Worm (Caenorhabditis elegans): Measurements from ENCODE around the gene R160.5.
A peak's percentile ranks its signal among the peaks of the same experiment; 100 is the strongest.

The R160.5 gene

DNA sequence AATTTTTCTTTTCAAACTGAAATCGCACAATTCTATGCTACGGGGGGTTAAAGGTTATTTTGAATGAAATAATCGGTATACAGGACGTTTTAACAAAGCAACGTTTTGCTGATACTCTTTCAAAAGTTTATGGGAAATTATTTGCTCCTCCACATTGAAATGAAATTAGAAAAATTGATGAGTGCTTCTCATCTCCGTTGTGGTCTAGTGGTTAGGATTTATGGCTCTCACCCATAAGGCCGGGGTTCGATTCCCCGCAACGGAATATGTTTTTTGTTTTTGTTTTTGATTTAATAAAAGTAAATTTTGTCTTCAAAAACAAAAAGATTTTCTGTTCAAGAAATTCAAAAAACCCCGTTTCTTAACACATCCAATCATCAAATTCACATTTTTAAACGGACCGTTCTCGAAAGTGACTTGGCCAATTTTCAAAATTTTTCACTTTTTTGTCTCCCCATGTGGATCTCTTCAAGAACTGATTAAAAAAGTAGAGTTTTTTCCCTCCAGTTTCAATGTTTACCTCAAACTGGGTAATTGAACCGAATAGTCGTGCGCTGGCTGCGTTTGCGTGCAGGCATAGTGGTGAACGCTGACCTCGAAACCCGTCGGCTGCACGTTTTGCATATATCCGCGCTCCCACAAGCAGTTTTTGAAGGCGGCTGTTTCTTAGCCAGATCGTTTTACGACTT, 39.1 kb upstream of the R160.5 start:
- 0 out of 2 replicates have a peak, but pooled peaks have one; percentile 43 for TF ChIP-seq F26F4.8 (GFP tag; conservative IDR thresholded peaks at IDR 0.05)
- no peak for TF ChIP-seq nhr-6 (tag; optimal IDR thresholded peaks at IDR 0.05)
- no peak for TF ChIP-seq F37D6.2 (tag; optimal IDR thresholded peaks at IDR 0.05)
- no peak for TF ChIP-seq madf-5 (GFP tag; IDR thresholded peaks at IDR 0.05)
- TF ChIP-seq lir-3 (tag; optimal IDR thresholded peaks at IDR 0.05): no peak
- no peak for TF ChIP-seq aha-1 (tag)
- no peak for TF ChIP-seq ama-1 (optimal IDR thresholded peaks at IDR 0.05)
- TF ChIP-seq lin-1 (GFP tag; IDR thresholded peaks at IDR 0.05): peak; percentile 11; the same call in 1 of the 2 replicates
- no peak for TF ChIP-seq lsy-2 (tag; optimal IDR thresholded peaks at IDR 0.05)
- no peak for TF ChIP-seq ceh-28 (tag; optimal IDR thresholded peaks at IDR 0.05)
- no peak for TF ChIP-seq lin-13 (GFP tag; optimal IDR thresholded peaks at IDR 0.05)
- no peak for TF ChIP-seq nhr-237 (tag; optimal IDR thresholded peaks at IDR 0.05)
- TF ChIP-seq nhr-11 (tag; optimal IDR thresholded peaks at IDR 0.05): no peak
- TF ChIP-seq aly-2 (tag; optimal IDR thresholded peaks at IDR 0.05): no peak
- peak in 1 of 2 experiments; percentile 4 for TF ChIP-seq daf-16 (GFP tag; optimal IDR thresholded peaks at IDR 0.05)
- no peak for TF ChIP-seq daf-16 (tag; optimal IDR thresholded peaks at IDR 0.05)
- TF ChIP-seq zfp-3 (GFP tag; conservative IDR thresholded peaks at IDR 0.05): peak; percentile 49; the same call in 1 of the 2 replicates
- no peak for TF ChIP-seq cey-2 (tag; optimal IDR thresholded peaks at IDR 0.05; ENCODE audit: borderline replicate concordance, insufficient read depth)
- TF ChIP-seq vab-7 (GFP tag; IDR thresholded peaks at IDR 0.05): peak; percentile 55; the same call in 1 of the 2 replicates
- TF ChIP-seq attf-4 (tag; optimal IDR thresholded peaks at IDR 0.05): no peak
- no peak for TF ChIP-seq nhr-41 (GFP tag; IDR thresholded peaks at IDR 0.05)
- no peak for TF ChIP-seq snpc-4 (tag; optimal IDR thresholded peaks at IDR 0.05)
- peak in 1 of 2 experiments; percentile 7 for TF ChIP-seq unc-62 (GFP tag; optimal IDR thresholded peaks at IDR 0.05 in 1 of 2)
- TF ChIP-seq unc-62 (tag; optimal IDR thresholded peaks at IDR 0.05): no peak
- TF ChIP-seq F49E8.2 (tag; optimal IDR thresholded peaks at IDR 0.05; ENCODE audit: borderline replicate concordance): no peak
- TF ChIP-seq ctbp-1 (GFP tag; IDR thresholded peaks at IDR 0.05): no peak
- peak; percentile 35 for TF ChIP-seq mes-2 (tag; optimal IDR thresholded peaks at IDR 0.05; ENCODE audit: poor library complexity, severe bottlenecking)
- TF ChIP-seq Y75B8A.6 (GFP tag; IDR thresholded peaks at IDR 0.05): no peak
- no peak for TF ChIP-seq zip-2 (tag; optimal IDR thresholded peaks at IDR 0.05)
- no peak for TF ChIP-seq hmg-1.1 (GFP tag; IDR thresholded peaks at IDR 0.05)
- no peak for TF ChIP-seq lin-39 (tag; optimal IDR thresholded peaks at IDR 0.05)
- TF ChIP-seq unc-39 (tag; optimal IDR thresholded peaks at IDR 0.05): no peak
- no peak for TF ChIP-seq spr-3 (GFP tag; optimal IDR thresholded peaks at IDR 0.05)
- TF ChIP-seq F10B5.3 (tag; optimal IDR thresholded peaks at IDR 0.05): no peak
- TF ChIP-seq egl-27 (tag; optimal IDR thresholded peaks at IDR 0.05): no peak
- TF ChIP-seq nhr-102 (tag; optimal IDR thresholded peaks at IDR 0.05): no peak
- peak; percentile 76 for TF ChIP-seq lim-7 (GFP tag; IDR thresholded peaks at IDR 0.05)
- no peak for TF ChIP-seq ceh-20 (GFP tag; IDR thresholded peaks at IDR 0.05)
- TF ChIP-seq dmd-6 (GFP tag; IDR thresholded peaks at IDR 0.05): no peak
- no peak for TF ChIP-seq pqm-1 (tag; optimal IDR thresholded peaks at IDR 0.05)
- no peak for TF ChIP-seq nhr-48 (tag; optimal IDR thresholded peaks at IDR 0.05)
- TF ChIP-seq Y105C5A.15 (GFP tag; IDR thresholded peaks at IDR 0.05): no peak
- TF ChIP-seq pha-4 (GFP tag; IDR thresholded peaks at IDR 0.05): peak; percentile 58; the same call in 1 of the 2 replicates
- TF ChIP-seq pha-4 (tag; optimal IDR thresholded peaks at IDR 0.05): no peak
- no peak for TF ChIP-seq nhr-10 (tag; optimal IDR thresholded peaks at IDR 0.05)
- TF ChIP-seq F44E2.7 (GFP tag; IDR thresholded peaks at IDR 0.05): no peak
- TF ChIP-seq zip-11 (GFP tag; IDR thresholded peaks at IDR 0.05): no peak
- no peak for TF ChIP-seq nhr-42 (GFP tag; IDR thresholded peaks at IDR 0.05)
- no peak for TF ChIP-seq rbr-2 (tag; optimal IDR thresholded peaks at IDR 0.05)
- TF ChIP-seq R02D3.7 (tag; optimal IDR thresholded peaks at IDR 0.05): no peak
- TF ChIP-seq jun-1 (tag; optimal IDR thresholded peaks at IDR 0.05): no peak
- TF ChIP-seq arid-1 (GFP tag; conservative IDR thresholded peaks at IDR 0.05): no peak

Data from whole organism, L4 larva.